Worm (Caenorhabditis elegans) whole organism, L4/young adult: ENCODE data around the gene C15H9.2.

Source experiments
- W03F9.2 ChIP-seq: fragments of 150-350 bp; optimal IDR thresholded peaks from 2 replicates; lab custom pipeline; 2014; ENCODE audit warnings: missing biosample characterization, missing genetic modification characterization
- him-1 ChIP-seq: sonication (generic microtip); optimal IDR thresholded peaks from 2 replicates; lab custom pipeline; 2016; ENCODE audit warnings: missing genotype, missing genetic modification reagents, missing genetic modification characterization, missing compliant biosample characterization

- TF ChIP-seq him-1 (tag; lab: Kevin White, UChicago) (no peak), W03F9.2 (no peak)
These were observed 19.9 kb upstream of the C15H9.2 start for ce11 chrX:6098420-6098819.
